Fruit fly (Drosophila melanogaster) whole organism, embryonic: Measurements from ENCODE around the gene CG43630.

Experiments
- Asciz ChIP-seq: fragments of 200-800 bp; sonication (Bioruptor generic); optimal IDR thresholded peaks from 2 replicates; lab custom pipeline; 2017; ENCODE audit warnings: missing biosample characterization, mild to moderate bottlenecking, missing genetic modification characterization, missing genetic modification reagents
- BtbVII ChIP-seq: fragments of 200-800 bp; sonication (Bioruptor generic); optimal IDR thresholded peaks from 3 replicates; lab custom pipeline; 2017; ENCODE audit warnings: missing biosample characterization, mild to moderate bottlenecking, missing genetic modification characterization
- CG12744 ChIP-seq: fragments of 200-800 bp; sonication (Bioruptor generic); optimal IDR thresholded peaks from 2 replicates; lab custom pipeline; 2016; ENCODE audit warnings: missing biosample characterization, missing genetic modification characterization
- CG13775 ChIP-seq: fragments of 200-800 bp; sonication (Bioruptor generic); optimal IDR thresholded peaks from 3 replicates; lab custom pipeline; 2017; ENCODE audit warnings: missing biosample characterization, mild to moderate bottlenecking, missing genetic modification characterization
- CG14014 ChIP-seq: fragments of 200-800 bp; sonication (Bioruptor generic); IDR thresholded peaks from 2 replicates; pipeline ENCODE4 v1.3.6; 2022; ENCODE audit warnings: missing biosample characterization, missing genetic modification characterization
- CG15601 ChIP-seq: fragments of 200-800 bp; sonication (Bioruptor generic); optimal IDR thresholded peaks from 3 replicates; lab custom pipeline; 2019; ENCODE audit warnings: missing biosample characterization, mild to moderate bottlenecking, missing genetic modification characterization, moderate library complexity
- CG17612 ChIP-seq: fragments of 200-800 bp; sonication (Bioruptor generic); IDR thresholded peaks from 2 replicates; pipeline ENCODE4 v1.3.6; 2022; ENCODE audit warnings: missing biosample characterization, missing genetic modification characterization
- CG18599 ChIP-seq: fragments of 200-800 bp; sonication (Bioruptor generic); optimal IDR thresholded peaks from 3 replicates; lab custom pipeline; 2017; ENCODE audit warnings: missing biosample characterization, missing genetic modification characterization, mild to moderate bottlenecking, moderate library complexity, missing genetic modification reagents
- CG2116 ChIP-seq: fragments of 200-800 bp; sonication (Bioruptor generic); optimal IDR thresholded peaks from 3 replicates; lab custom pipeline; 2018; ENCODE audit warnings: missing biosample characterization, mild to moderate bottlenecking, missing genetic modification characterization
- CG2120 ChIP-seq: fragments of 200-800 bp; sonication (Bioruptor generic); optimal IDR thresholded peaks from 3 replicates; lab custom pipeline; 2016; ENCODE audit warnings: missing biosample characterization, missing genetic modification characterization
- CG30403 ChIP-seq: fragments of 200-800 bp; sonication (Bioruptor generic); optimal IDR thresholded peaks from 3 replicates; lab custom pipeline; 2016; ENCODE audit warnings: missing biosample characterization, missing genetic modification characterization
- CG3065 ChIP-seq: fragments of 200-800 bp; sonication (Bioruptor generic); optimal IDR thresholded peaks from 2 replicates; lab custom pipeline; 2016; ENCODE audit warnings: missing biosample characterization, missing genetic modification characterization
- CG3163 ChIP-seq: fragments of 200-800 bp; sonication (Bioruptor generic); optimal IDR thresholded peaks from 3 replicates; lab custom pipeline; 2016; ENCODE audit warnings: missing biosample characterization, missing genetic modification characterization
- CG32532 ChIP-seq: fragments of 200-800 bp; sonication (Bioruptor generic); IDR thresholded peaks from 2 replicates; pipeline ENCODE4 v1.3.6; 2022; ENCODE audit warnings: missing biosample characterization, missing genetic modification characterization
- CG43689 ChIP-seq: fragments of 200-800 bp; sonication (Bioruptor generic); IDR thresholded peaks from 2 replicates; pipeline ENCODE4 v1.3.6; 2022; ENCODE audit warnings: missing biosample characterization, missing genetic modification characterization
- CG6272 ChIP-seq: fragments of 200-800 bp; sonication (Bioruptor generic); IDR thresholded peaks from 2 replicates; pipeline ENCODE4 v1.3.6; 2022; ENCODE audit warnings: missing biosample characterization, missing genetic modification characterization
- CG6654 ChIP-seq: fragments of 200-800 bp; sonication (Bioruptor generic); optimal IDR thresholded peaks from 2 replicates; lab custom pipeline; 2017; ENCODE audit warnings: missing biosample characterization, mild to moderate bottlenecking, missing genetic modification characterization
- CG6689 ChIP-seq: fragments of 200-800 bp; sonication (Bioruptor generic); IDR thresholded peaks from 2 replicates; pipeline ENCODE4 v1.3.6; 2022; ENCODE audit warnings: missing biosample characterization, missing genetic modification characterization
- CG7271 ChIP-seq: fragments of 200-800 bp; sonication (Bioruptor generic); optimal IDR thresholded peaks from 2 replicates; lab custom pipeline; 2018; ENCODE audit warnings: missing biosample characterization, mild to moderate bottlenecking, missing genetic modification characterization, moderate library complexity
- CG7556 ChIP-seq: fragments of 200-800 bp; sonication (Bioruptor generic); optimal IDR thresholded peaks from 2 replicates; lab custom pipeline; 2017; ENCODE audit warnings: missing biosample characterization, mild to moderate bottlenecking, missing genetic modification characterization
- CTCF ChIP-seq: fragments of 200-800 bp; sonication (Bioruptor generic); optimal IDR thresholded peaks from 2 replicates; lab custom pipeline; 2017; ENCODE audit warnings: missing biosample characterization, mild to moderate bottlenecking, missing genetic modification characterization, moderate library complexity
- CoRest ChIP-seq: fragments of 200-800 bp; sonication (Bioruptor generic); optimal IDR thresholded peaks from 3 replicates; lab custom pipeline; 2018; ENCODE audit warnings: missing biosample characterization, mild to moderate bottlenecking, missing genetic modification characterization, moderate library complexity
- Dbx ChIP-seq: fragments of 200-800 bp; sonication (Bioruptor generic); IDR thresholded peaks from 3 replicates; pipeline ENCODE4 v1.3.6; 2022; ENCODE audit warnings: missing biosample characterization, missing genetic modification characterization
- Dek ChIP-seq: fragments of 200-800 bp; sonication (Bioruptor generic); optimal IDR thresholded peaks from 3 replicates; lab custom pipeline; 2019; ENCODE audit warnings: missing biosample characterization, mild to moderate bottlenecking, missing genetic modification characterization, moderate library complexity
- Dp ChIP-seq: fragments of 200-800 bp; sonication (Bioruptor generic); optimal IDR thresholded peaks from 2 replicates; lab custom pipeline; 2018; ENCODE audit warnings: missing biosample characterization, mild to moderate bottlenecking, missing genetic modification characterization, moderate library complexity
- Gug ChIP-seq: fragments of 200-800 bp; sonication (Bioruptor generic); IDR thresholded peaks from 4 replicates; pipeline ENCODE4 v1.3.6; 2022; ENCODE audit warnings: missing biosample characterization, missing genetic modification characterization
- Hr3 ChIP-seq: fragments of 200-800 bp; sonication (Bioruptor generic); optimal IDR thresholded peaks from 3 replicates; lab custom pipeline; 2016; ENCODE audit warnings: missing biosample characterization, missing genetic modification characterization
- Hr78 ChIP-seq, 2 experiments: fragments of 200-800 bp in 1 of 2; fragments of >200 bp in 1 of 2; sonication (Bioruptor generic) in 1 of 2; optimal IDR thresholded peaks; 2 replicates each; lab custom pipeline; 2017 to 2019; ENCODE audit warnings: missing biosample characterization in 2 of 2, missing genetic modification characterization in 2 of 2, mild to moderate bottlenecking in 1 of 2, moderate library complexity in 1 of 2
- Meics ChIP-seq: fragments of 200-800 bp; sonication (Bioruptor generic); optimal IDR thresholded peaks from 2 replicates; lab custom pipeline; 2017; ENCODE audit warnings: missing biosample characterization, mild to moderate bottlenecking, missing genetic modification characterization
- Nf-YC ChIP-seq: fragments of 200-800 bp; optimal IDR thresholded peaks from 3 replicates; lab custom pipeline; 2019; ENCODE audit warnings: missing biosample characterization, mild to moderate bottlenecking, missing genetic modification characterization, moderate library complexity
- Poxn ChIP-seq: fragments of 200-800 bp; sonication (Bioruptor generic); IDR thresholded peaks from 2 replicates; pipeline ENCODE4 v1.3.6; 2022; ENCODE audit warnings: missing biosample characterization, missing genetic modification characterization
- Sox102F ChIP-seq: fragments of 200-800 bp; sonication (Bioruptor generic); optimal IDR thresholded peaks from 2 replicates; lab custom pipeline; 2018; ENCODE audit warnings: missing biosample characterization, mild to moderate bottlenecking, missing genetic modification characterization, moderate library complexity
- Xbp1 ChIP-seq: fragments of 200-800 bp; sonication (Bioruptor generic); optimal IDR thresholded peaks from 3 replicates; lab custom pipeline; 2016; ENCODE audit warnings: missing biosample characterization, mild to moderate bottlenecking, missing genetic modification characterization
- Xrp1 ChIP-seq: fragments of 200-800 bp; sonication (Bioruptor generic); IDR thresholded peaks from 2 replicates; pipeline ENCODE4 v1.3.6; 2022; ENCODE audit warnings: missing biosample characterization, missing genetic modification characterization
- YL-1 ChIP-seq: fragments of 200-800 bp; sonication (Bioruptor generic); optimal IDR thresholded peaks from 3 replicates; lab custom pipeline; 2017; ENCODE audit warnings: missing biosample characterization, mild to moderate bottlenecking, missing genetic modification characterization
- abd-A ChIP-seq: fragments of 200-800 bp; sonication (Bioruptor generic); optimal IDR thresholded peaks from 3 replicates; lab custom pipeline; 2019; ENCODE audit warnings: missing biosample characterization, mild to moderate bottlenecking, missing genetic modification characterization, moderate library complexity
- bbx ChIP-seq: fragments of 200-800 bp; sonication (Bioruptor generic); IDR thresholded peaks from 2 replicates; pipeline ENCODE4 v1.3.6; 2022; ENCODE audit warnings: missing biosample characterization, missing genetic modification characterization; ENCODE audit not compliant: partially characterized antibody
- cato ChIP-seq: fragments of 200-800 bp; sonication (Bioruptor generic); optimal IDR thresholded peaks from 2 replicates; lab custom pipeline; 2016; ENCODE audit warnings: missing biosample characterization, missing genetic modification characterization, borderline replicate concordance
- crol ChIP-seq: fragments of 200-800 bp; sonication (Bioruptor generic); IDR thresholded peaks from 2 replicates; pipeline ENCODE4 v1.3.6; 2022; ENCODE audit warnings: missing biosample characterization, missing genetic modification characterization
- en ChIP-seq: fragments of 200-800 bp; sonication (Bioruptor generic); optimal IDR thresholded peaks from 2 replicates; lab custom pipeline; 2016; ENCODE audit warnings: missing biosample characterization, missing genetic modification characterization
- gcm ChIP-seq: fragments of 200-800 bp; sonication (Bioruptor generic); optimal IDR thresholded peaks from 2 replicates; lab custom pipeline; 2019; ENCODE audit warnings: missing biosample characterization, mild to moderate bottlenecking, missing genetic modification characterization, moderate library complexity
- inv ChIP-seq: fragments of 200-800 bp; sonication (Bioruptor generic); IDR thresholded peaks from 2 replicates; pipeline ENCODE4 v1.3.6; 2022; ENCODE audit warnings: missing biosample characterization, missing genetic modification characterization; ENCODE audit not compliant: partially characterized antibody
- jigr1 ChIP-seq: fragments of 200-800 bp; sonication (Bioruptor generic); IDR thresholded peaks from 3 replicates; pipeline ENCODE4 v1.3.6; 2022; ENCODE audit warnings: missing biosample characterization, missing genetic modification characterization
- kni ChIP-seq: fragments of 200-800 bp; sonication (Bioruptor generic); optimal IDR thresholded peaks from 3 replicates; lab custom pipeline; 2017; ENCODE audit warnings: mild to moderate bottlenecking, missing biosample characterization, missing genetic modification reagents, missing genetic modification characterization
- pros ChIP-seq: fragments of 200-800 bp; sonication (Bioruptor generic); optimal IDR thresholded peaks from 3 replicates; lab custom pipeline; 2019; ENCODE audit warnings: missing biosample characterization, mild to moderate bottlenecking, missing genetic modification characterization, moderate library complexity
- slbo ChIP-seq: fragments of 200-800 bp; sonication (Bioruptor generic); IDR thresholded peaks from 2 replicates; pipeline ENCODE4 v1.3.6; 2022; ENCODE audit warnings: missing biosample characterization, missing genetic modification characterization
- sna ChIP-seq: fragments of 200-800 bp; sonication (Bioruptor generic); IDR thresholded peaks from 2 replicates; pipeline ENCODE4 v1.3.6; 2022; ENCODE audit warnings: missing biosample characterization, missing genetic modification characterization; ENCODE audit not compliant: partially characterized antibody
- tap ChIP-seq: fragments of 200-800 bp; optimal IDR thresholded peaks from 3 replicates; lab custom pipeline; 2019; ENCODE audit warnings: missing biosample characterization, mild to moderate bottlenecking, missing genetic modification characterization, moderate library complexity
- trh ChIP-seq: fragments of 200-800 bp; sonication (Bioruptor generic); optimal IDR thresholded peaks from 2 replicates; lab custom pipeline; 2016; ENCODE audit warnings: missing biosample characterization, missing genetic modification characterization
- twi ChIP-seq: fragments of 200-800 bp; optimal IDR thresholded peaks from 2 replicates; lab custom pipeline; 2019; ENCODE audit warnings: missing biosample characterization, mild to moderate bottlenecking, missing genetic modification characterization, moderate library complexity
- zfh2 ChIP-seq: fragments of 200-800 bp; sonication (Bioruptor generic); optimal IDR thresholded peaks from 2 replicates; lab custom pipeline; 2016; ENCODE audit warnings: missing biosample characterization, missing genetic modification characterization

Gene CG43630

DNA sequence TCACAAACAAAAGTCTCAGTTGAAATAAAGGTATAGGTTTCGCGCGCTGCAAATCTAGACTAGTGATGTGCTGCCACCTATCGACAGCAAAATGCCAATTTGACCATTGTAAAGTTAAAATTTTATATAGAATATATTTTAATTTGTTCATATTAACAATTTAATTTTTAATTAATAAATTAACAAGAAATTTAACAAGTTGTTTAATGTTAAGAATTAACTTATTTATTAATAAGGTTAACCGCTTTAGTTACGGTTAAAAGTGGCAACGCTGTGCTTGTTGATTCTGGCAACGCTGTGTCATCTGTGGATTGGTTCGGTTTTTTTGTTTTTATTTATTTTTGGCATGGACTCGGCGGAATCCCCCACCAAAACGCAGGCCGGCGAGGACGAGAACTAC lies 45.7 kb downstream of the CG43630 start, which contains the start of gene Not10 (continued):
- TF ChIP-seq CG6654 (no peak), Dek (peak; percentile 59), twi (tag; lab: Kevin White, UChicago) (peak; percentile 14), CTCF (GFP tag; lab: Kevin White, UChicago) (peak; percentile 85), sna (GFP tag; lab: Robert Waterston, UW) (peak; percentile 76; the same call in 1 of the 2 replicates), pros (GFP tag; lab: Kevin White, UChicago) (no peak), CG2120 (GFP tag; lab: Kevin White, UChicago) (peak; percentile 25), CG2116 (GFP tag; lab: Kevin White, UChicago) (peak; percentile 56), zfh2 (peak; percentile 18), en (no peak), CG18599 (no peak), Dp (GFP tag; lab: Kevin White, UChicago) (peak; percentile 83), CG17612 (GFP tag; lab: Robert Waterston, UW) (no peak), CG7556 (GFP tag; lab: Kevin White, UChicago) (no peak), crol (GFP tag; lab: Robert Waterston, UW) (no peak), BtbVII (GFP tag; lab: Kevin White, UChicago) (no peak), Hr3 (GFP tag; lab: Kevin White, UChicago) (peak; percentile 59), CG30403 (peak; percentile 48), kni (no peak), Xbp1 (GFP tag; lab: Kevin White, UChicago) (peak; percentile 35), CG6272 (peak; percentile 48; the same call in 1 of the 2 replicates), gcm (GFP tag; lab: Kevin White, UChicago) (peak; percentile 0), Sox102F (GFP tag; lab: Kevin White, UChicago) (no peak), CG3065 (no peak), Xrp1 (0 out of 2 replicates have a peak, but pooled peaks have one; percentile 27), trh (GFP tag; lab: Kevin White, UChicago) (no peak), CG32532 (GFP tag; lab: Robert Waterston, UW) (peak; percentile 52; the same call in 1 of the 2 replicates), CG3163 (GFP tag; lab: Kevin White, UChicago) (no peak), CG7271 (peak; percentile 47), bbx (GFP tag; lab: Robert Waterston, UW) (peak; percentile 33; the same call in 1 of the 2 replicates), YL-1 (GFP tag; lab: Kevin White, UChicago) (peak; percentile 51), Hr78 (GFP tag; optimal IDR thresholded peaks at IDR 0.05; lab: Kevin White, UChicago) (no peak), cato (GFP tag; lab: Kevin White, UChicago) (no peak), CoRest (tag; lab: Kevin White, UChicago) (peak; percentile 69), abd-A (tag; lab: Kevin White, UChicago) (no peak), CG13775 (GFP tag; lab: Kevin White, UChicago) (peak; percentile 50), CG14014 (GFP tag; lab: Robert Waterston, UW) (0 out of 2 replicates have a peak, but pooled peaks have one; percentile 9), tap (no peak), CG6689 (GFP tag; lab: Robert Waterston, UW) (peak; percentile 43), CG43689 (GFP tag; lab: Robert Waterston, UW) (no peak), Poxn (no peak), CG15601 (tag; lab: Kevin White, UChicago) (peak; percentile 65), inv (GFP tag; lab: Robert Waterston, UW) (peak; percentile 61), slbo (GFP tag; lab: Robert Waterston, UW) (peak; percentile 68), Dbx (GFP tag; lab: Robert Waterston, UW) (peak; percentile 40; the same call in 1 of the 3 replicates), Nf-YC (tag; lab: Kevin White, UChicago) (no peak), jigr1 (GFP tag; lab: Robert Waterston, UW) (no peak), Gug (GFP tag; lab: Robert Waterston, UW) (0 out of 4 replicates have a peak, but pooled peaks have one; percentile 22), Asciz (GFP tag; lab: Kevin White, UChicago) (no peak), Meics (GFP tag; lab: Kevin White, UChicago) (peak; percentile 27), CG12744 (GFP tag; lab: Kevin White, UChicago) (no peak)
